Worm (Caenorhabditis elegans) whole organism, young adult: ENCODE measurements around the gene F54D12.9.

ENCODE experiments used
- F57A8.1 ChIP-seq: fragments of 200-800 bp; sonication (Bioruptor generic); optimal IDR thresholded peaks from 2 replicates; lab custom pipeline; 2018; ENCODE audit warnings: mild to moderate bottlenecking, missing genetic modification characterization, moderate library complexity, missing compliant biosample characterization
- Y79H2A.3 ChIP-seq: fragments of 200-800 bp; sonication (Bioruptor generic); conservative IDR thresholded peaks from 2 replicates; pipeline ENCODE4 v1.3.6; 2022; ENCODE audit warnings: missing genetic modification reagents, missing genetic modification characterization, missing compliant biosample characterization
- dox-1 ChIP-seq: fragments of 200-800 bp; sonication (Bioruptor generic); IDR thresholded peaks from 2 replicates; pipeline ENCODE4 v1.3.6; 2022; ENCODE audit warnings: missing genetic modification reagents, missing genetic modification characterization, missing compliant biosample characterization
- egrh-3 ChIP-seq: fragments of 200-800 bp; sonication (Bioruptor generic); IDR thresholded peaks from 2 replicates; pipeline ENCODE4 v1.3.6; 2022; ENCODE audit warnings: missing genetic modification reagents, missing genetic modification characterization, missing compliant biosample characterization
- sdz-38 ChIP-seq: sonication (generic microtip); optimal IDR thresholded peaks from 2 replicates; lab custom pipeline; 2016; ENCODE audit warnings: missing genotype, missing genetic modification characterization, missing compliant biosample characterization

DNA sequence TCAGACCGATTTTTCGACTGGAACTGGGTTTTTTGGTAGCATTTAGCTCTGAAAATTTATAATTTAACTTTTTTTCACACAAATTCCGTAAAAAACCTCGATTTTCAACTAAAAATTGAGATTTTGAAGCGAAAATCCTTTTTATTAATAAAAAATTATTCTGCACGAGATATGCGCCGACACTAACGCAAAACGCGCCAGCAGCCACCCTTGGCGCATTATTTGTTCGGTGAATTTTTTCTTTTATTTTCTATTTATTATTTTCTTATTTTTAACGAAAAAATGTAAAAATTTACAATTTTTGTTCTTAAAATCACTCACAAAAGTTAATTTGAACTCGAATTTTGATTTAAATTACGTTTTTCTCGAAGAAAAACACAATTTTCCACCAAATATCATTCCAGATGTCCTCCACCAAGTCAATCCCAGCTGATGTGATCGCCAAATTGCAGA, 20.7 kb upstream of the F54D12.9 start, which contains the start of gene Y51H7C.7:
- no peak for TF ChIP-seq sdz-38 (tag; lab: Kevin White, UChicago)
- no peak for TF ChIP-seq Y79H2A.3
- no peak; the same call in 1 of the 2 replicates for TF ChIP-seq dox-1 (GFP tag; lab: Robert Waterston, UW)
- TF ChIP-seq egrh-3, result no peak
- no peak for TF ChIP-seq F57A8.1 (GFP tag; lab: Kevin White, UChicago)
